Fruit fly (Drosophila melanogaster): ENCODE data around the gene Fkbp39.

DNA sequence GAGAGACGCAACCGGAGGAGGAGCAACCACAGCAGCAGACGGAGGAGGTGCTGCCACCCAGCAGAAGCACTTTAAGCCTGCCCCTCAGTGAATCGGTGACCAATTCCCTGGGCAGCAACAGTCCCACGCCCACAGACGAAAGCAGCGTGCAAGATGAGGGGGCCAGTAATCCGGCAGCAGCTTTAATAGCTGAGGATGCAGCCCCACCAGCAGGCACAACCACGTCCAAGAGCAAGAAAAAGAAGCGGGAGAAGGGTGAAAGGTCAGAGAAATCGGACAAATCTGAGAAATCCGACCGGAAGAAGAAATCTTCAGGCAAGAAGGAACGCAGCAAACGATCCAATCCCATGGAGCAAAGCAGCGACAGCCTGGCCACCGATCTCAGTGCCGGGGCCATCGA, 44.1 kb downstream of the Fkbp39 start:
- no peak for TF ChIP-seq Abd-B (GFP tag; optimal IDR thresholded peaks at IDR 0.05)
- TF ChIP-seq CG5245 (GFP tag; optimal IDR thresholded peaks at IDR 0.05) = no peak
- TF ChIP-seq stc (GFP tag; IDR thresholded peaks at IDR 0.05) = no peak
- no peak for TF ChIP-seq CG7786 (GFP tag; optimal IDR thresholded peaks at IDR 0.05)

Measured in whole organism, embryonic.